1 fruit fly cellular context compared by ENCODE assay signal in the genomic region with DNA sequence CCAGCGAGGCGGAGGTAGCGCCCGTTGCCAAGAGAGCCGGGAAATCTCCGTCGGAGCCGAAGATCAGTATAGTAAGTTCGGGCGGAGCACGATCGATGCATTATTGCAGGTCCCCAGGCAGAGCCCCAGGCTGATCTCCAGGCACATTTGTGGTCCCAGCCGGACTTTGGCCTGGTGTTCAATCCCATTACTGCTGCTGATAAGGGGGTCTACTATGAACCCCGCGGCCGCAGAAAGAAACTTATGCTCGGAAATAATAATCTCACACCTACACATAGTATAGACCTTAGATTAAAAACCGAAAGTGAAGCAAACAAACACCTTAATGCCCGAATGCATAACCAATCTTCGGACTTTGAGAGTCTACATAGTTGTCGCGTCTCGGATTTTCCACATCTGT.
A peak's percentile ranks its signal among the peaks of the same experiment; 100 is the strongest.
TF ChIP-seq lines count a peak whose summit lies in the region.

No protein-coding gene starts in this region.

TF ChIP-seq in whole organism, prepupa, 60 proteins besides CTCF, POLR2A, EP300 and RAD21 (continued from another document):
- TF ChIP-seq CG11902 (GFP tag; optimal IDR thresholded peaks at IDR 0.05; lab: Kevin White, UChicago) = no peak
- TF ChIP-seq CG8319 (GFP tag; optimal IDR thresholded peaks at IDR 0.05; lab: Kevin White, UChicago) = no peak
- no peak for TF ChIP-seq Sox14 (GFP tag; optimal IDR thresholded peaks at IDR 0.05; lab: Kevin White, UChicago)
- no peak for TF ChIP-seq fd85E (GFP tag; optimal IDR thresholded peaks at IDR 0.05; lab: Kevin White, UChicago)
- no peak for TF ChIP-seq CG3919 (GFP tag; optimal IDR thresholded peaks at IDR 0.05; lab: Kevin White, UChicago)
- TF ChIP-seq Eip78C (GFP tag; lab: Kevin White, UChicago) = peak; percentile 50
- no peak for TF ChIP-seq CG6792 (GFP tag; optimal IDR thresholded peaks at IDR 0.05; lab: Kevin White, UChicago)
- TF ChIP-seq CG11762 (GFP tag; optimal IDR thresholded peaks at IDR 0.05; lab: Kevin White, UChicago; ENCODE audit: insufficient read depth) = no peak
- no peak for TF ChIP-seq CG31627 (GFP tag; optimal IDR thresholded peaks at IDR 0.05; lab: Kevin White, UChicago)
- TF ChIP-seq Sox15 (GFP tag; optimal IDR thresholded peaks at IDR 0.05; lab: Kevin White, UChicago) = no peak
- TF ChIP-seq CG7368 (GFP tag; optimal IDR thresholded peaks at IDR 0.05; lab: Kevin White, UChicago) = no peak
- TF ChIP-seq Sox102F (GFP tag; optimal IDR thresholded peaks at IDR 0.05; lab: Kevin White, UChicago) = no peak
- no peak for TF ChIP-seq CG8632 (GFP tag; optimal IDR thresholded peaks at IDR 0.05; lab: Kevin White, UChicago)
- peak; percentile 67 to 68 for TF ChIP-seq ss (GFP tag; optimal IDR thresholded peaks at IDR 0.05; lab: Kevin White, UChicago)
- peak; percentile 25 for TF ChIP-seq CG16779 (tag; optimal IDR thresholded peaks at IDR 0.05; lab: Kevin White, UChicago)
- TF ChIP-seq Eip93F (GFP tag; optimal IDR thresholded peaks at IDR 0.05; lab: Kevin White, UChicago) = no peak
- no peak for TF ChIP-seq Lpt (GFP tag; optimal IDR thresholded peaks at IDR 0.05; lab: Kevin White, UChicago)
- TF ChIP-seq fd59A (GFP tag; optimal IDR thresholded peaks at IDR 0.05; lab: Kevin White, UChicago) = no peak
- no peak for TF ChIP-seq Met (GFP tag; optimal IDR thresholded peaks at IDR 0.05; lab: Kevin White, UChicago)
- no peak for TF ChIP-seq Ets21C (GFP tag; optimal IDR thresholded peaks at IDR 0.05; lab: Kevin White, UChicago)
- TF ChIP-seq Blimp-1 (GFP tag; optimal IDR thresholded peaks at IDR 0.05; lab: Kevin White, UChicago) = no peak
- TF ChIP-seq Gug (GFP tag; IDR thresholded peaks at IDR 0.05; lab: Robert Waterston, UW) = no peak
- no peak for TF ChIP-seq CG34406 (GFP tag; optimal IDR thresholded peaks at IDR 0.05; lab: Kevin White, UChicago)
- TF ChIP-seq acj6 (GFP tag; optimal IDR thresholded peaks at IDR 0.05; lab: Kevin White, UChicago) = no peak
- no peak for TF ChIP-seq CG4318 (GFP tag; optimal IDR thresholded peaks at IDR 0.05; lab: Kevin White, UChicago)
- no peak for TF ChIP-seq net (GFP tag; optimal IDR thresholded peaks at IDR 0.05; lab: Kevin White, UChicago)
- TF ChIP-seq dsx (GFP tag; optimal IDR thresholded peaks at IDR 0.05; lab: Kevin White, UChicago; ENCODE audit: poor library complexity, severe bottlenecking) = no peak
- peak; percentile 16 for TF ChIP-seq CG10669 (GFP tag; optimal IDR thresholded peaks at IDR 0.05; lab: Kevin White, UChicago)
- TF ChIP-seq Hr38 (GFP tag; optimal IDR thresholded peaks at IDR 0.05; lab: Kevin White, UChicago) = no peak
- no peak for TF ChIP-seq Ets96B (tag; optimal IDR thresholded peaks at IDR 0.05; lab: Kevin White, UChicago)
- TF ChIP-seq OdsH (GFP tag; optimal IDR thresholded peaks at IDR 0.05; lab: Kevin White, UChicago) = no peak
- TF ChIP-seq CG6276 (GFP tag; optimal IDR thresholded peaks at IDR 0.05; lab: Kevin White, UChicago) = peak; percentile 59
- no peak for TF ChIP-seq lz (GFP tag; optimal IDR thresholded peaks at IDR 0.05; lab: Kevin White, UChicago)
